Worm (Caenorhabditis elegans) whole organism, L4 larva: Measurements from ENCODE around the gene ZK829.7.
A peak's percentile ranks its signal among the peaks of the same experiment; 100 is the strongest.

Experiments
- F10B5.3 ChIP-seq: sonication (generic microtip); optimal IDR thresholded peaks from 2 replicates; lab custom pipeline; 2016; ENCODE audit warnings: mild to moderate bottlenecking, missing genetic modification characterization, missing compliant biosample characterization
- F26F4.8 ChIP-seq: fragments of 200-800 bp; sonication (Bioruptor generic); conservative IDR thresholded peaks from 2 replicates; pipeline ENCODE4 v1.3.6; 2022; ENCODE audit warnings: missing genetic modification characterization, missing compliant biosample characterization
- F44E2.7 ChIP-seq: fragments of 200-800 bp; sonication (Bioruptor generic); IDR thresholded peaks from 2 replicates; pipeline ENCODE4 v2.1.2; 2022; ENCODE audit warnings: missing genetic modification characterization, missing compliant biosample characterization
- F49E8.2 ChIP-seq: sonication (generic microtip); optimal IDR thresholded peaks from 2 replicates; lab custom pipeline; 2016; ENCODE audit warnings: missing compliant biosample characterization, mild to moderate bottlenecking, missing genetic modification characterization, borderline replicate concordance
- T20F7.1 ChIP-seq: fragments of 200-800 bp; sonication (Bioruptor generic); optimal IDR thresholded peaks from 2 replicates; lab custom pipeline; 2018; ENCODE audit warnings: mild to moderate bottlenecking, missing genetic modification characterization, missing compliant biosample characterization
- Y105C5A.15 ChIP-seq: fragments of 200-800 bp; sonication (Bioruptor generic); IDR thresholded peaks from 2 replicates; pipeline ENCODE4 v1.3.6; 2022; ENCODE audit warnings: missing genetic modification characterization, missing compliant biosample characterization
- Y48G9A.11 ChIP-seq: fragments of 200-800 bp; sonication (Bioruptor generic); IDR thresholded peaks from 2 replicates; pipeline ENCODE4 v1.3.6; 2022; ENCODE audit warnings: missing genetic modification reagents, missing genetic modification characterization, missing compliant biosample characterization
- Y75B8A.6 ChIP-seq: fragments of 200-800 bp; sonication (Bioruptor generic); IDR thresholded peaks from 2 replicates; pipeline ENCODE4 v1.3.6; 2022; ENCODE audit warnings: missing genetic modification reagents, missing genetic modification characterization, missing compliant biosample characterization
- ZK337.2 ChIP-seq: fragments of 200-800 bp; sonication (Bioruptor generic); IDR thresholded peaks from 2 replicates; pipeline ENCODE4 v1.3.6; 2022; ENCODE audit warnings: missing genetic modification reagents, missing genetic modification characterization, missing compliant biosample characterization
- arid-1 ChIP-seq: fragments of 200-800 bp; sonication (Bioruptor generic); conservative IDR thresholded peaks from 2 replicates; pipeline ENCODE4 v1.3.6; 2022; ENCODE audit warnings: missing genetic modification reagents, missing genetic modification characterization, missing compliant biosample characterization
- attf-4 ChIP-seq: sonication (generic microtip); optimal IDR thresholded peaks from 3 replicates; lab custom pipeline; 2017; ENCODE audit warnings: missing biosample characterization, missing genetic modification characterization
- ceh-28 ChIP-seq: fragments of 150-350 bp; optimal IDR thresholded peaks from 2 replicates; lab custom pipeline; 2014; ENCODE audit warnings: missing biosample characterization, missing genetic modification reagents, missing genetic modification characterization
- ceh-32 ChIP-seq: sonication (generic microtip); optimal IDR thresholded peaks from 2 replicates; lab custom pipeline; 2016; ENCODE audit warnings: mild to moderate bottlenecking, missing genetic modification characterization, missing compliant biosample characterization; ENCODE audit not compliant: poor library complexity
- ceh-62 ChIP-seq: sonication (generic microtip); optimal IDR thresholded peaks from 2 replicates; lab custom pipeline; 2017; ENCODE audit warnings: missing biosample characterization, missing genetic modification characterization
- ceh-82 ChIP-seq: sonication (generic microtip); optimal IDR thresholded peaks from 2 replicates; lab custom pipeline; 2017; ENCODE audit warnings: missing biosample characterization, missing genetic modification characterization
- daf-16 ChIP-seq, 3 experiments: sonication (generic microtip); optimal IDR thresholded peaks; 2 replicates each; lab custom pipeline; 2016 to 2017; ENCODE audit warnings: missing genetic modification characterization in 3 of 3, missing genetic modification reagents in 3 of 3, mild to moderate bottlenecking in 2 of 3, missing compliant biosample characterization in 2 of 3, missing biosample characterization in 1 of 3, moderate library complexity in 1 of 3
- dmd-8 ChIP-seq: fragments of 200-800 bp; sonication (Bioruptor generic); IDR thresholded peaks from 2 replicates; pipeline ENCODE4 v1.3.6; 2022; ENCODE audit warnings: missing genetic modification characterization, missing compliant biosample characterization
- dpl-1 ChIP-seq: fragments of 150-350 bp; optimal IDR thresholded peaks from 2 replicates; lab custom pipeline; 2014; ENCODE audit warnings: missing biosample characterization, missing genetic modification reagents, missing genetic modification characterization
- egl-43 ChIP-seq: fragments of 200-800 bp; sonication (Bioruptor generic); IDR thresholded peaks from 2 replicates; pipeline ENCODE4 v1.3.6; 2022; ENCODE audit warnings: missing genetic modification reagents, missing genetic modification characterization, missing compliant biosample characterization
- gei-8 ChIP-seq: fragments of 200-800 bp; sonication (Bioruptor generic); optimal IDR thresholded peaks from 2 replicates; lab custom pipeline; 2018; ENCODE audit warnings: mild to moderate bottlenecking, missing genetic modification characterization, missing compliant biosample characterization
- hif-1 ChIP-seq, 2 experiments: sonication (generic microtip); optimal IDR thresholded peaks; 2 replicates each; lab custom pipeline; 2016 to 2017; ENCODE audit warnings: missing compliant biosample characterization in 2 of 2, missing genetic modification characterization in 2 of 2, missing genetic modification reagents in 2 of 2, missing genotype in 2 of 2, mild to moderate bottlenecking in 1 of 2
- hlh-11 ChIP-seq: fragments of 200-800 bp; sonication (Bioruptor generic); optimal IDR thresholded peaks from 2 replicates; lab custom pipeline; 2018; ENCODE audit warnings: mild to moderate bottlenecking, missing genetic modification characterization, missing compliant biosample characterization
- hlh-30 ChIP-seq: sonication (generic microtip); optimal IDR thresholded peaks from 2 replicates; lab custom pipeline; 2017; ENCODE audit warnings: antibody characterized with exemption, mild to moderate bottlenecking, missing genetic modification characterization, missing compliant biosample characterization; ENCODE audit not compliant: insufficient read depth
- jun-1 ChIP-seq: fragments of 150-350 bp; optimal IDR thresholded peaks from 2 replicates; lab custom pipeline; 2014; ENCODE audit warnings: missing biosample characterization, missing genetic modification reagents, missing genetic modification characterization
- lin-1 ChIP-seq: fragments of 200-800 bp; sonication (Bioruptor generic); IDR thresholded peaks from 2 replicates; pipeline ENCODE4 v1.3.6; 2022; ENCODE audit warnings: missing genetic modification reagents, missing genetic modification characterization, missing compliant biosample characterization
- lin-29 ChIP-seq: fragments of 200-800 bp; sonication (Bioruptor generic); IDR thresholded peaks from 2 replicates; pipeline ENCODE4 v1.3.6; 2022; ENCODE audit warnings: missing genetic modification reagents, missing genetic modification characterization, missing compliant biosample characterization
- lsy-2 ChIP-seq, 2 experiments: fragments of 150-350 bp in 1 of 2; sonication (generic microtip) in 1 of 2; optimal IDR thresholded peaks; 2 replicates each; lab custom pipeline; 2014 to 2017; ENCODE audit warnings: missing biosample characterization in 2 of 2, missing genetic modification characterization in 2 of 2
- madf-9 ChIP-seq: fragments of 200-800 bp; sonication (Bioruptor generic); conservative IDR thresholded peaks from 2 replicates; pipeline ENCODE4 v1.3.6; 2022; ENCODE audit warnings: missing genetic modification reagents, missing genetic modification characterization, missing compliant biosample characterization
- mdl-1 ChIP-seq, 2 experiments: fragments of 150-350 bp in 1 of 2; sonication (generic microtip) in 1 of 2; optimal IDR thresholded peaks; 2 replicates each; lab custom pipeline; 2014 to 2017; ENCODE audit warnings: missing biosample characterization in 2 of 2, missing genetic modification characterization in 2 of 2
- mep-1 ChIP-seq: fragments of 150-350 bp; sonication (generic microtip); optimal IDR thresholded peaks from 3 replicates; lab custom pipeline; 2014; ENCODE audit warnings: missing biosample characterization, missing genetic modification characterization
- mxl-3 ChIP-seq: fragments of 200-800 bp; sonication (Bioruptor generic); optimal IDR thresholded peaks from 2 replicates; lab custom pipeline; 2018; ENCODE audit warnings: mild to moderate bottlenecking, missing genetic modification characterization, missing compliant biosample characterization
- nhr-10 ChIP-seq: fragments of 150-350 bp; optimal IDR thresholded peaks from 2 replicates; lab custom pipeline; 2014; ENCODE audit warnings: missing biosample characterization, missing genetic modification characterization
- nhr-11 ChIP-seq: fragments of 150-350 bp; optimal IDR thresholded peaks from 2 replicates; lab custom pipeline; 2014; ENCODE audit warnings: missing biosample characterization, missing genetic modification characterization
- nhr-25 ChIP-seq: sonication (generic microtip); optimal IDR thresholded peaks from 2 replicates; lab custom pipeline; 2017; ENCODE audit warnings: missing genetic modification characterization, mild to moderate bottlenecking, missing compliant biosample characterization, antibody characterized with exemption, moderate library complexity, borderline replicate concordance; ENCODE audit not compliant: insufficient read depth
- nhr-28 ChIP-seq: fragments of 150-350 bp; optimal IDR thresholded peaks from 2 replicates; lab custom pipeline; 2014; ENCODE audit warnings: missing biosample characterization, missing genetic modification characterization
- nhr-76 ChIP-seq: fragments of 150-350 bp; optimal IDR thresholded peaks from 2 replicates; lab custom pipeline; 2014; ENCODE audit warnings: missing biosample characterization, missing genetic modification characterization
- pqm-1 ChIP-seq: sonication (generic microtip); optimal IDR thresholded peaks from 2 replicates; lab custom pipeline; 2017; ENCODE audit warnings: missing biosample characterization, missing genetic modification characterization
- saeg-2 ChIP-seq: fragments of 200-800 bp; sonication (Bioruptor generic); IDR thresholded peaks from 2 replicates; pipeline ENCODE4 v1.3.6; 2022; ENCODE audit warnings: missing genetic modification reagents, missing genetic modification characterization, missing compliant biosample characterization
- sdz-12 ChIP-seq: fragments of 200-800 bp; sonication (Bioruptor generic); optimal IDR thresholded peaks from 2 replicates; lab custom pipeline; 2018; ENCODE audit warnings: mild to moderate bottlenecking, missing genetic modification characterization, missing compliant biosample characterization
- set-16 ChIP-seq: fragments of 200-800 bp; sonication (Bioruptor generic); IDR thresholded peaks from 2 replicates; pipeline ENCODE4 v1.3.6; 2022; ENCODE audit warnings: missing genetic modification reagents, missing genetic modification characterization, missing compliant biosample characterization
- snpc-1.2 ChIP-seq: fragments of 200-800 bp; sonication (Bioruptor generic); IDR thresholded peaks from 2 replicates; pipeline ENCODE4 v1.3.6; 2022; ENCODE audit warnings: missing genetic modification reagents, missing genetic modification characterization, missing compliant biosample characterization
- spr-3 ChIP-seq: fragments of 200-800 bp; sonication (Bioruptor generic); optimal IDR thresholded peaks from 2 replicates; lab custom pipeline; 2018; ENCODE audit warnings: mild to moderate bottlenecking, missing genetic modification characterization, missing compliant biosample characterization
- tra-1 ChIP-seq: fragments of 200-800 bp; sonication (Bioruptor generic); IDR thresholded peaks from 2 replicates; pipeline ENCODE4 v1.3.6; 2022; ENCODE audit warnings: missing genetic modification reagents, missing genetic modification characterization, missing compliant biosample characterization
- unc-62 ChIP-seq, 3 experiments: fragments of 150-350 bp in 1 of 3; sonication (generic microtip); optimal IDR thresholded peaks in 2 of 3; peaks in 1 of 3; 1 replicate in 1 of 3; 2 replicates in 2 of 3; lab custom pipeline; 2014 to 2017; ENCODE audit warnings: missing biosample characterization in 3 of 3, missing genetic modification characterization in 3 of 3, missing genetic modification reagents in 3 of 3, missing genotype in 1 of 3
- zag-1 ChIP-seq: fragments of 150-350 bp; optimal IDR thresholded peaks from 2 replicates; lab custom pipeline; 2014; ENCODE audit warnings: missing biosample characterization, missing genetic modification characterization
- zfp-2 ChIP-seq: sonication (generic microtip); optimal IDR thresholded peaks from 2 replicates; lab custom pipeline; 2016; ENCODE audit warnings: mild to moderate bottlenecking, missing genetic modification characterization, missing compliant biosample characterization
- zfp-3 ChIP-seq: fragments of 200-800 bp; sonication (Bioruptor generic); conservative IDR thresholded peaks from 2 replicates; pipeline ENCODE4 v1.3.6; 2022; ENCODE audit warnings: missing genetic modification reagents, missing genetic modification characterization, missing compliant biosample characterization
- ztf-11 ChIP-seq: fragments of 150-350 bp; optimal IDR thresholded peaks from 2 replicates; lab custom pipeline; 2014; ENCODE audit warnings: missing biosample characterization, missing genetic modification characterization

ZK829.7 gene

DNA sequence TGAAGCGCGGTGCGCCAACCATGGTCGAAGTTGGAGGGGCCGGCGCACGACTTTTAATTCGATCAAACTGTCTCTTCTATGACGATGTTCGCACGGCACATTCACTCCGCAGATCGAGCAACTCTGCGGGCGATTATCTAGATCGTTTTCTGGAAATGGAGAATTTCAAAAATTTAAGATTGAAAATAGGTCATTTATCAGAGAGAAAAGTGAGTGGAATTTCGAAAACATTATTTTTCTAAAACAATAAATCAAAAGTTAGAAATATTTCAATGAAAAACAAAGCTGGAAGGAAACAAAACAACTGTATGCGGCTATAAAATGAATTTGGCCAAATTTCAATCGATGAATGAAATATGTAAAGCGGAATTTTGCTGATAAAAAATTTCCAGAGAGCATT lies 49.5 kb upstream of the ZK829.7 start, which contains the start of the genes ZK617.26 and unc-22:
Gene ZK617.26 (minus strand): TSS at position 101 of the 400 bp plus-strand sequence.
Gene unc-22 (minus strand): TSS at position 149 of the 400 bp plus-strand sequence.
- TF ChIP-seq zfp-3 (GFP tag; lab: Robert Waterston, UW) (no peak), attf-4 (no peak), dmd-8 (GFP tag; lab: Robert Waterston, UW) (no peak), dpl-1 (GFP tag; lab: Kevin White, UChicago) (no peak), hif-1 (tag; optimal IDR thresholded peaks at IDR 0.05; lab: Kevin White, UChicago) (no peak), egl-43 (GFP tag; lab: Robert Waterston, UW) (no peak), F49E8.2 (tag; lab: Kevin White, UChicago) (no peak), ceh-28 (tag; lab: Kevin White, UChicago) (no peak), saeg-2 (GFP tag; lab: Robert Waterston, UW) (no peak), snpc-1.2 (GFP tag; lab: Robert Waterston, UW) (no peak), unc-62 (GFP tag; optimal IDR thresholded peaks at IDR 0.05 in 1 of 2; lab: Kevin White, UChicago) (no peak), unc-62 (tag; optimal IDR thresholded peaks at IDR 0.05; lab: Kevin White, UChicago) (no peak), spr-3 (GFP tag; lab: Kevin White, UChicago) (no peak), Y105C5A.15 (GFP tag; lab: Robert Waterston, UW) (no peak), nhr-28 (tag; lab: Kevin White, UChicago) (no peak), zfp-2 (no peak)

DNA sequence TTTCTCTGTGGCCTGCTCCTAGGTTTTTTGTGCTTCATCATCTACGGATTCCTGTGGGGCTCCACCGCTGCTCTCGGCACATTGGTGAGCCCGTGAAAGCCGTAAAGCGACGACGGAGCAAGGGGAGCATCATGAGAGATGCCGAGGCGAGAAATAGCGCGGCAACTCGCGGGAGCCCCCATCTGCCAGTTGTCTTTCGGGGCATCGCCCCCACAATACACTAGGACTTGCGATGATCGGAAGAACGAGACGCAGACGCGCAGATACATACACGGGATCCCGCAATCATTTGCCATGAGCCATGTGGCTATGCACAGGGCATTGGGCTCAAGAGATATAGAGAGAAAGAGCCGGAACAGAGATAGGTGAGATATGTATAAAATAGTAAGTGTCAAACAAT lies 49.0 kb upstream of the ZK829.7 start:
- no peak for TF ChIP-seq jun-1 (tag; lab: Kevin White, UChicago)
- TF ChIP-seq tra-1 (GFP tag; lab: Robert Waterston, UW): 0 out of 2 replicates have a peak, but pooled peaks have one; percentile 34
- no peak for TF ChIP-seq zag-1 (tag; lab: Kevin White, UChicago)
- no peak for TF ChIP-seq nhr-10 (tag; lab: Kevin White, UChicago)
- no peak for TF ChIP-seq F26F4.8 (GFP tag; lab: Robert Waterston, UW)
- no peak for TF ChIP-seq gei-8 (GFP tag; lab: Kevin White, UChicago)
- no peak for TF ChIP-seq zfp-2
- no peak for TF ChIP-seq Y75B8A.6 (GFP tag; lab: Robert Waterston, UW)
- no peak for TF ChIP-seq lin-1 (GFP tag; lab: Robert Waterston, UW)
- no peak for TF ChIP-seq ZK337.2
- no peak for TF ChIP-seq mep-1
- no peak for TF ChIP-seq F44E2.7 (GFP tag; lab: Robert Waterston, UW)
- TF ChIP-seq ceh-32 (tag; lab: Kevin White, UChicago): no peak
- TF ChIP-seq nhr-11 (tag; lab: Kevin White, UChicago): peak; percentile 74
- no peak for TF ChIP-seq ceh-28 (tag; lab: Kevin White, UChicago)
- no peak for TF ChIP-seq F49E8.2 (tag; lab: Kevin White, UChicago)
- no peak for TF ChIP-seq nhr-25 (tag; lab: Kevin White, UChicago)
- TF ChIP-seq nhr-76 (tag; lab: Kevin White, UChicago): no peak
- TF ChIP-seq lsy-2 (tag; optimal IDR thresholded peaks at IDR 0.05; lab: Kevin White, UChicago): no peak
- no peak for TF ChIP-seq lin-29 (GFP tag; lab: Robert Waterston, UW)
- TF ChIP-seq sdz-12 (GFP tag; lab: Kevin White, UChicago): no peak
- no peak for TF ChIP-seq ceh-62
- TF ChIP-seq ztf-11 (tag; lab: Kevin White, UChicago): no peak
- TF ChIP-seq set-16 (GFP tag; lab: Robert Waterston, UW): peak; percentile 85
- TF ChIP-seq madf-9 (GFP tag; lab: Robert Waterston, UW): no peak
- peak in 1 of 2 experiments; percentile 54 for TF ChIP-seq daf-16 (GFP tag; optimal IDR thresholded peaks at IDR 0.05; lab: Kevin White, UChicago)
- no peak for TF ChIP-seq daf-16 (tag; optimal IDR thresholded peaks at IDR 0.05; lab: Kevin White, UChicago)
- peak in 1 of 2 experiments; percentile 42 for TF ChIP-seq mdl-1 (tag; optimal IDR thresholded peaks at IDR 0.05; lab: Kevin White, UChicago)
- TF ChIP-seq F10B5.3 (tag; lab: Kevin White, UChicago): no peak
- TF ChIP-seq hlh-11: peak; percentile 72
- TF ChIP-seq Y48G9A.11 (GFP tag; lab: Robert Waterston, UW): no peak
- no peak for TF ChIP-seq ceh-82 (tag; lab: Kevin White, UChicago)
- no peak for TF ChIP-seq snpc-1.2 (GFP tag; lab: Robert Waterston, UW)
- TF ChIP-seq mxl-3 (GFP tag; lab: Kevin White, UChicago): peak; percentile 65
- TF ChIP-seq hlh-30 (tag; lab: Kevin White, UChicago): peak; percentile 49
- no peak for TF ChIP-seq arid-1
- TF ChIP-seq pqm-1 (tag; lab: Kevin White, UChicago): no peak
- TF ChIP-seq T20F7.1: no peak
